Fruit fly (Drosophila melanogaster) S2 (cell line): Measurements from ENCODE around the gene CG7304.

Source experiments
- CG8478 ChIP-seq: fragments of >200 bp; optimal IDR thresholded peaks from 2 replicates; lab custom pipeline; 2018
- CTCF ChIP-seq, 2 experiments: fragments of >200 bp; optimal IDR thresholded peaks; 2 replicates each; lab custom pipeline; 2018

DNA sequence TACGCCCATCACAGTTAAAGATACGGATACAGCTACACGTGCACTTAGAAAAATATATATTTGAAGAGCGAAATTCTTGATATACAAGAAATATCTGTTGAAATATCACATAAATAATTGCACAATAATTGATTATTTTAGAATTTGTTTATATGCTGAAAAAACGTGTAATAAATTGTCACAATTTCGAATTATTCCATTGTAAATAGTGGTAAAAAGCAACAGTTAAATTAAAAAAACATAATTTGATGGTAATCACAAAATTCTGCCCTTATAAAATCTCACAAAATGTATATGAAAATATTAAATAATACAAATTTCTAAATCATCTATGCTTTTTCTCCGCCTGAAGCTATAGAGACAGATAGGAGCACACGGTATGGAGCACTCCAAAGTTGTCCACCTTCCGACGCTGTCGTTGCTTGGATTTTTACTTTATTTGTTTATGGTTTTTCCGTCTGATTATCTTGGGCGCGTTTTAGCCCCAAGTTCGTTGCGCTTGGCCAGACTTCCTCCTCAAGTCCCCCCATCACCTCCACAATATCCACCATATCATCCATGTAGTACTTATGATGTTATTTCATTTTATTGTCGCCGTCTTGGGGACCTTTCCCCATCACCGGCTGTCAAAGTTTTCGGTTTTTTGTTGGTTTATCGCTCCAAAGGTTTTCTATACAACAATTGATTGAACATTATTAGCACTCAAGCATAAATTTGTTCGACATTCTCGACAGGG, 24.9 kb downstream of the CG7304 start:
- no peak for TF ChIP-seq CG8478 (lab: Kevin White, UChicago)
- TF ChIP-seq CTCF (optimal IDR thresholded peaks at IDR 0.05; lab: Kevin White, UChicago) = no peak
